Worm (Caenorhabditis elegans) whole organism, late embryonic: Measurements from ENCODE around the gene vhl-1.

ENCODE experiments used
- C08G9.2 ChIP-seq: sonication (generic microtip); optimal IDR thresholded peaks from 2 replicates; lab custom pipeline; 2016; ENCODE audit warnings: mild to moderate bottlenecking, missing genetic modification characterization, moderate library complexity, missing compliant biosample characterization
- C38D4.7 ChIP-seq: fragments of 200-800 bp; sonication (Bioruptor generic); optimal IDR thresholded peaks from 2 replicates; lab custom pipeline; 2018; ENCODE audit warnings: mild to moderate bottlenecking, missing genetic modification characterization, moderate library complexity, missing compliant biosample characterization
- T23F11.4 ChIP-seq: fragments of 200-800 bp; sonication (Bioruptor generic); optimal IDR thresholded peaks from 2 replicates; lab custom pipeline; 2018; ENCODE audit warnings: mild to moderate bottlenecking, missing genetic modification characterization, missing compliant biosample characterization
- ama-1 ChIP-seq: fragments of 150-350 bp; optimal IDR thresholded peaks from 2 replicates; lab custom pipeline; 2014
- ceh-22 ChIP-seq: sonication (generic microtip); optimal IDR thresholded peaks from 2 replicates; lab custom pipeline; 2017; ENCODE audit warnings: missing biosample characterization, missing genetic modification characterization
- ceh-24 ChIP-seq: sonication (generic microtip); optimal IDR thresholded peaks from 2 replicates; lab custom pipeline; 2016; ENCODE audit warnings: mild to moderate bottlenecking, missing genetic modification characterization, missing compliant biosample characterization
- ceh-45 ChIP-seq: fragments of 200-800 bp; sonication (Bioruptor generic); IDR thresholded peaks from 2 replicates; pipeline ENCODE4 v1.3.6; 2022; ENCODE audit warnings: missing genetic modification reagents, missing genetic modification characterization, missing compliant biosample characterization
- ceh-48 ChIP-seq: sonication (generic microtip); optimal IDR thresholded peaks from 2 replicates; lab custom pipeline; 2016; ENCODE audit warnings: missing genetic modification characterization, inconsistent platforms, missing compliant biosample characterization
- ceh-6 ChIP-seq: fragments of 200-800 bp; sonication (Bioruptor generic); optimal IDR thresholded peaks from 2 replicates; lab custom pipeline; 2018; ENCODE audit warnings: mild to moderate bottlenecking, missing genetic modification characterization, missing compliant biosample characterization
- ceh-9 ChIP-seq: sonication (generic microtip); optimal IDR thresholded peaks from 2 replicates; lab custom pipeline; 2016; ENCODE audit warnings: mild to moderate bottlenecking, missing genetic modification characterization, inconsistent platforms, missing compliant biosample characterization
- che-1 ChIP-seq: sonication (generic microtip); optimal IDR thresholded peaks from 2 replicates; lab custom pipeline; 2016; ENCODE audit warnings: mild to moderate bottlenecking, missing genetic modification characterization, missing compliant biosample characterization
- dve-1 ChIP-seq: sonication (generic microtip); optimal IDR thresholded peaks from 2 replicates; lab custom pipeline; 2017; ENCODE audit warnings: antibody characterized with exemption, mild to moderate bottlenecking, missing genetic modification characterization, missing compliant biosample characterization
- elt-2 ChIP-seq: sonication (generic microtip); optimal IDR thresholded peaks from 2 replicates; lab custom pipeline; 2016; ENCODE audit warnings: missing genetic modification reagents, missing genetic modification characterization, missing compliant biosample characterization
- elt-4 ChIP-seq: sonication (generic microtip); optimal IDR thresholded peaks from 2 replicates; lab custom pipeline; 2016; ENCODE audit warnings: missing genetic modification characterization, missing compliant biosample characterization
- eyg-1 ChIP-seq: sonication (generic microtip); optimal IDR thresholded peaks from 2 replicates; lab custom pipeline; 2016; ENCODE audit warnings: missing genotype, missing genetic modification characterization, missing compliant biosample characterization
- fkh-10 ChIP-seq: fragments of 150-350 bp; optimal IDR thresholded peaks from 2 replicates; lab custom pipeline; 2014; ENCODE audit warnings: missing biosample characterization, missing genetic modification reagents, missing genetic modification characterization
- hlh-13 ChIP-seq: fragments of 200-800 bp; sonication (Bioruptor generic); optimal IDR thresholded peaks from 2 replicates; lab custom pipeline; 2018; ENCODE audit warnings: mild to moderate bottlenecking, missing genetic modification characterization, missing compliant biosample characterization
- hlh-15 ChIP-seq: sonication (generic microtip); optimal IDR thresholded peaks from 2 replicates; lab custom pipeline; 2016; ENCODE audit warnings: missing genetic modification characterization, missing compliant biosample characterization
- hlh-6 ChIP-seq: sonication (generic microtip); optimal IDR thresholded peaks from 2 replicates; lab custom pipeline; 2016; ENCODE audit warnings: missing genotype, missing genetic modification characterization, missing compliant biosample characterization
- lim-6 ChIP-seq: sonication (generic microtip); optimal IDR thresholded peaks from 2 replicates; lab custom pipeline; 2016; ENCODE audit warnings: missing genetic modification characterization, missing compliant biosample characterization
- lin-11 ChIP-seq: fragments of 200-800 bp; sonication (Bioruptor generic); optimal IDR thresholded peaks from 2 replicates; lab custom pipeline; 2018; ENCODE audit warnings: mild to moderate bottlenecking, missing genetic modification characterization, missing compliant biosample characterization
- madf-2 ChIP-seq: sonication (generic microtip); optimal IDR thresholded peaks from 2 replicates; lab custom pipeline; 2017; ENCODE audit warnings: missing genetic modification characterization, missing compliant biosample characterization
- nfya-1 ChIP-seq: sonication (generic microtip); optimal IDR thresholded peaks from 2 replicates; lab custom pipeline; 2017; ENCODE audit warnings: missing genetic modification characterization, mild to moderate bottlenecking, missing compliant biosample characterization, antibody characterized with exemption, moderate library complexity
- nhr-11 ChIP-seq: fragments of 150-350 bp; optimal IDR thresholded peaks from 2 replicates; lab custom pipeline; 2014; ENCODE audit warnings: missing biosample characterization, missing genetic modification characterization
- nhr-232 ChIP-seq: sonication (generic microtip); optimal IDR thresholded peaks from 2 replicates; lab custom pipeline; 2016; ENCODE audit warnings: missing genetic modification characterization, missing compliant biosample characterization
- pag-3 ChIP-seq: sonication (generic microtip); optimal IDR thresholded peaks from 2 replicates; lab custom pipeline; 2016; ENCODE audit warnings: missing compliant biosample characterization, missing genetic modification characterization, borderline replicate concordance
- pat-9 ChIP-seq: fragments of 200-800 bp; sonication (Bioruptor generic); optimal IDR thresholded peaks from 2 replicates; lab custom pipeline; 2018; ENCODE audit warnings: mild to moderate bottlenecking, missing genetic modification characterization, moderate library complexity, missing compliant biosample characterization
- pha-4 ChIP-seq: fragments of 150-350 bp; optimal IDR thresholded peaks from 2 replicates; lab custom pipeline; 2018; ENCODE audit warnings: missing biosample characterization, missing genetic modification reagents, missing genetic modification characterization
- pros-1 ChIP-seq: fragments of 150-350 bp; optimal IDR thresholded peaks from 2 replicates; lab custom pipeline; 2014; ENCODE audit warnings: missing biosample characterization, missing genetic modification reagents, missing genetic modification characterization
- ref-2 ChIP-seq: sonication (generic microtip); optimal IDR thresholded peaks from 2 replicates; lab custom pipeline; 2016; ENCODE audit warnings: missing genetic modification characterization, missing compliant biosample characterization
- sox-2 ChIP-seq: fragments of 200-800 bp; sonication (Bioruptor generic); IDR thresholded peaks from 2 replicates; pipeline ENCODE4 v1.3.6; 2022; ENCODE audit warnings: missing genetic modification reagents, missing genetic modification characterization, missing compliant biosample characterization
- sox-4 ChIP-seq: sonication (generic microtip); optimal IDR thresholded peaks from 2 replicates; lab custom pipeline; 2017; ENCODE audit warnings: mild to moderate bottlenecking, missing genetic modification characterization, inconsistent platforms, missing compliant biosample characterization
- syd-9 ChIP-seq: sonication (generic microtip); optimal IDR thresholded peaks from 2 replicates; lab custom pipeline; 2016; ENCODE audit warnings: mild to moderate bottlenecking, missing genetic modification characterization, moderate library complexity, missing compliant biosample characterization
- tbx-7 ChIP-seq: sonication (generic microtip); optimal IDR thresholded peaks from 2 replicates; lab custom pipeline; 2016; ENCODE audit warnings: missing genotype, missing genetic modification characterization, missing compliant biosample characterization
- unc-3 ChIP-seq, 2 experiments: fragments of 200-800 bp in 1 of 2; sonication (Bioruptor generic) in 1 of 2; sonication (generic microtip) in 1 of 2; conservative IDR thresholded peaks in 1 of 2; optimal IDR thresholded peaks in 1 of 2; 2 replicates each; pipeline versions ENCODE4 v1.3.6 to Lab custom; 2016 to 2022; ENCODE audit warnings: missing compliant biosample characterization in 2 of 2, missing genetic modification characterization in 2 of 2, missing genetic modification reagents in 1 of 2
- unc-55 ChIP-seq: sonication (generic microtip); optimal IDR thresholded peaks from 2 replicates; lab custom pipeline; 2017; ENCODE audit warnings: missing biosample characterization, missing genetic modification reagents, missing genetic modification characterization

vhl-1 gene

ce11 chrX:11299642-11300307 lies 7.4 kb upstream of the vhl-1 start, which contains the start of the genes snrp-40.1 and F08G12.3 (continued):
- TF ChIP-seq pat-9 (tag; lab: Kevin White, UChicago) (no peak), eyg-1 (tag; lab: Kevin White, UChicago) (no peak), unc-55 (GFP tag; lab: Kevin White, UChicago) (peak; percentile 80), ceh-48 (tag; lab: Kevin White, UChicago) (no peak), ceh-9 (no peak), pros-1 (peak; percentile 44), C38D4.7 (no peak), madf-2 (tag; lab: Kevin White, UChicago) (peak; percentile 22), T23F11.4 (GFP tag; lab: Kevin White, UChicago) (no peak), tbx-7 (tag; lab: Kevin White, UChicago) (no peak), hlh-13 (GFP tag; lab: Kevin White, UChicago) (no peak), nhr-11 (tag; lab: Kevin White, UChicago) (no peak), nhr-232 (tag; lab: Kevin White, UChicago) (no peak), lin-11 (tag; lab: Kevin White, UChicago) (no peak), che-1 (no peak), pag-3 (tag; lab: Kevin White, UChicago) (no peak)

- TF ChIP-seq che-1 (no peak), lim-6 (tag; lab: Kevin White, UChicago) (no peak), unc-55 (GFP tag; lab: Kevin White, UChicago) (no peak), hlh-6 (tag; lab: Kevin White, UChicago) (no peak), nfya-1 (tag; lab: Kevin White, UChicago) (no peak), ceh-45 (GFP tag; lab: Robert Waterston, UW) (no peak), C38D4.7 (no peak), sox-2 (GFP tag; lab: Robert Waterston, UW) (no peak), ceh-22 (no peak), pag-3 (tag; lab: Kevin White, UChicago) (no peak), ref-2 (tag; lab: Kevin White, UChicago) (no peak), hlh-15 (no peak), eyg-1 (tag; lab: Kevin White, UChicago) (no peak), sox-4 (tag; lab: Kevin White, UChicago) (no peak), unc-3 (GFP tag; conservative IDR thresholded peaks at IDR 0.05; lab: Robert Waterston, UW) (no peak), unc-3 (tag; optimal IDR thresholded peaks at IDR 0.05; lab: Kevin White, UChicago) (no peak), syd-9 (tag; lab: Kevin White, UChicago) (no peak), C08G9.2 (tag; lab: Kevin White, UChicago) (no peak), ceh-6 (no peak), ceh-9 (no peak), ama-1 (lab: Kevin White, UChicago) (no peak)
These were observed 1.4 kb upstream of the vhl-1 start, which contains the start of gene F08G12.1 for ce11 chrX:11305773-11306172. TSS of gene F08G12.1 (minus strand) at chrX:11305873.

ce11 chrX:11310285-11310838 lies 3.2 kb downstream of the vhl-1 start, which contains the start of gene F08G12.5:
TSS of gene F08G12.5 (minus strand) at chrX:11310285.
- TF ChIP-seq syd-9 (tag; lab: Kevin White, UChicago): no peak
- no peak for TF ChIP-seq elt-4 (tag; lab: Kevin White, UChicago)
- TF ChIP-seq ceh-24 (tag; lab: Kevin White, UChicago): no peak
- TF ChIP-seq elt-2 (tag; lab: Kevin White, UChicago): peak; percentile 1
- TF ChIP-seq, all 69 proteins: peak for 1

ce11 chrX:11315392-11315791 lies 8.2 kb downstream of the vhl-1 start, which contains the start of gene F08G12.11:
TSS of gene F08G12.11 (minus strand) at chrX:11315572.
- TF ChIP-seq dve-1 (tag; lab: Kevin White, UChicago) (no peak), ceh-45 (GFP tag; lab: Robert Waterston, UW) (no peak), ceh-6 (no peak), ceh-24 (tag; lab: Kevin White, UChicago) (no peak), hlh-6 (tag; lab: Kevin White, UChicago) (no peak), fkh-10 (GFP tag; lab: Kevin White, UChicago) (no peak), pha-4 (no peak)
